Fruit fly (Drosophila melanogaster): ENCODE results near the gene CycJ.

CycJ gene

dm6 chr3L:3450410-3450809 lies 15.8 kb upstream of the CycJ start (continued):
- no peak for TF ChIP-seq seq (GFP tag; IDR thresholded peaks at IDR 0.05)
- no peak for TF ChIP-seq CG10366 (GFP tag; IDR thresholded peaks at IDR 0.05)
- TF ChIP-seq CG17612 (GFP tag; IDR thresholded peaks at IDR 0.05) = no peak
- no peak for TF ChIP-seq Ada2b (GFP tag; IDR thresholded peaks at IDR 0.05)
- no peak for TF ChIP-seq Trl (optimal IDR thresholded peaks at IDR 0.05)
- no peak for TF ChIP-seq Trl (GFP tag; optimal IDR thresholded peaks at IDR 0.05)
- peak; percentile 51 for TF ChIP-seq az2 (GFP tag; optimal IDR thresholded peaks at IDR 0.05)
- no peak for TF ChIP-seq jigr1 (GFP tag; IDR thresholded peaks at IDR 0.05)
- no peak for TF ChIP-seq jing (GFP tag; optimal IDR thresholded peaks at IDR 0.05)
- TF ChIP-seq pum (GFP tag; optimal IDR thresholded peaks at IDR 0.05) = no peak
- no peak for TF ChIP-seq slou (GFP tag; optimal IDR thresholded peaks at IDR 0.05)
- no peak for TF ChIP-seq sob (GFP tag; IDR thresholded peaks at IDR 0.05)
- TF ChIP-seq HmgD (GFP tag; optimal IDR thresholded peaks at IDR 0.05) = no peak
- TF ChIP-seq CG14014 (GFP tag; IDR thresholded peaks at IDR 0.05) = no peak
- no peak for TF ChIP-seq slp2 (GFP tag; optimal IDR thresholded peaks at IDR 0.05)
- no peak for TF ChIP-seq CG34224 (GFP tag; IDR thresholded peaks at IDR 0.05; ENCODE audit: partially characterized antibody)
- no peak for TF ChIP-seq CG2202 (tag; optimal IDR thresholded peaks at IDR 0.05)
- TF ChIP-seq CG3995 (GFP tag; optimal IDR thresholded peaks at IDR 0.05) = no peak
- TF ChIP-seq esg (GFP tag; conservative IDR thresholded peaks at IDR 0.05) = peak; percentile 9; the same call in 1 of the 2 replicates
- no peak for TF ChIP-seq cato (GFP tag; optimal IDR thresholded peaks at IDR 0.05; ENCODE audit: borderline replicate concordance)
- no peak for TF ChIP-seq grn (GFP tag; optimal IDR thresholded peaks at IDR 0.05)
- TF ChIP-seq Chrac-16 (GFP tag; optimal IDR thresholded peaks at IDR 0.05) = peak; percentile 42
- no peak for TF ChIP-seq Elba2 (GFP tag; optimal IDR thresholded peaks at IDR 0.05)
- TF ChIP-seq al (GFP tag; IDR thresholded peaks at IDR 0.05) = no peak; the same call in 1 of the 2 replicates
- TF ChIP-seq NFAT (GFP tag; IDR thresholded peaks at IDR 0.05) = no peak
- TF ChIP-seq CG14860 (GFP tag; IDR thresholded peaks at IDR 0.05; ENCODE audit: partially characterized antibody) = no peak
- TF ChIP-seq peb (GFP tag; IDR thresholded peaks at IDR 0.05) = no peak
- TF ChIP-seq odd (GFP tag; optimal IDR thresholded peaks at IDR 0.05) = no peak
- peak; percentile 4 for TF ChIP-seq CG9609 (GFP tag; optimal IDR thresholded peaks at IDR 0.05)
- TF ChIP-seq CG8478 (optimal IDR thresholded peaks at IDR 0.05) = no peak
- TF ChIP-seq unpg (GFP tag; optimal IDR thresholded peaks at IDR 0.05) = peak; percentile 32
- TF ChIP-seq pzg (GFP tag; optimal IDR thresholded peaks at IDR 0.05) = no peak
- TF ChIP-seq CG4730 (GFP tag; IDR thresholded peaks at IDR 0.05) = no peak
- no peak for TF ChIP-seq Myb (GFP tag; optimal IDR thresholded peaks at IDR 0.05)
- TF ChIP-seq CG9797 (GFP tag; optimal IDR thresholded peaks at IDR 0.05) = no peak
- no peak for TF ChIP-seq fd96Cb (tag; optimal IDR thresholded peaks at IDR 0.05)
- TF ChIP-seq luna (GFP tag; optimal IDR thresholded peaks at IDR 0.05) = no peak
- TF ChIP-seq wor (GFP tag; IDR thresholded peaks at IDR 0.05) = no peak
- no peak for TF ChIP-seq eyg (GFP tag; optimal IDR thresholded peaks at IDR 0.05)
- TF ChIP-seq gt (GFP tag; IDR thresholded peaks at IDR 0.05) = no peak
- TF ChIP-seq tll (GFP tag; optimal IDR thresholded peaks at IDR 0.05) = no peak
- no peak for TF ChIP-seq chn (GFP tag; optimal IDR thresholded peaks at IDR 0.05)
- TF ChIP-seq CG15073 (GFP tag; optimal IDR thresholded peaks at IDR 0.05) = no peak
- TF ChIP-seq Ssrp (tag; optimal IDR thresholded peaks at IDR 0.05) = peak; percentile 34
- TF ChIP-seq CG1832 (GFP tag; optimal IDR thresholded peaks at IDR 0.05) = no peak
- TF ChIP-seq Dfd (GFP tag; optimal IDR thresholded peaks at IDR 0.05) = no peak
- TF ChIP-seq Dip2 (GFP tag; IDR thresholded peaks at IDR 0.05) = no peak
- no peak for TF ChIP-seq Bgb (GFP tag; IDR thresholded peaks at IDR 0.05; ENCODE audit: partially characterized antibody)
- TF ChIP-seq fu2 (GFP tag; optimal IDR thresholded peaks at IDR 0.05) = peak; percentile 33
- no peak for TF ChIP-seq wdn (GFP tag; IDR thresholded peaks at IDR 0.05)
- no peak for TF ChIP-seq BtbVII (GFP tag; optimal IDR thresholded peaks at IDR 0.05)
- no peak for TF ChIP-seq CG1024 (GFP tag; IDR thresholded peaks at IDR 0.05)
- peak; percentile 19 for TF ChIP-seq ATbp (GFP tag; optimal IDR thresholded peaks at IDR 0.05)
- TF ChIP-seq CG16863 (GFP tag; optimal IDR thresholded peaks at IDR 0.05) = peak; percentile 21
